Fruit fly (Drosophila melanogaster) whole organism, embryonic: ENCODE measurements around the gene CG14174.

Experiments
- CG10274 ChIP-seq: fragments of 200-800 bp; sonication (Bioruptor generic); optimal IDR thresholded peaks from 3 replicates; lab custom pipeline; 2017; ENCODE audit warnings: missing biosample characterization, mild to moderate bottlenecking, missing genetic modification characterization
- CG10431 ChIP-seq: fragments of 200-800 bp; sonication (Bioruptor generic); optimal IDR thresholded peaks from 3 replicates; lab custom pipeline; 2018; ENCODE audit warnings: missing biosample characterization, mild to moderate bottlenecking, missing genetic modification characterization
- CG13287 ChIP-seq: fragments of 200-800 bp; sonication (Bioruptor generic); IDR thresholded peaks from 2 replicates; pipeline ENCODE4 v1.3.6; 2022; ENCODE audit warnings: missing biosample characterization, missing genetic modification characterization; ENCODE audit not compliant: partially characterized antibody
- CG14014 ChIP-seq: fragments of 200-800 bp; sonication (Bioruptor generic); IDR thresholded peaks from 2 replicates; pipeline ENCODE4 v1.3.6; 2022; ENCODE audit warnings: missing biosample characterization, missing genetic modification characterization
- CG15073 ChIP-seq: fragments of 200-800 bp; sonication (Bioruptor generic); optimal IDR thresholded peaks from 2 replicates; lab custom pipeline; 2016; ENCODE audit warnings: missing biosample characterization, missing genetic modification characterization
- CG15479 ChIP-seq: fragments of 200-800 bp; sonication (Bioruptor generic); optimal IDR thresholded peaks from 3 replicates; lab custom pipeline; 2019; ENCODE audit warnings: missing biosample characterization, mild to moderate bottlenecking, missing genetic modification characterization, moderate library complexity
- CG16863 ChIP-seq: fragments of 200-800 bp; sonication (Bioruptor generic); optimal IDR thresholded peaks from 3 replicates; lab custom pipeline; 2016; ENCODE audit warnings: missing biosample characterization, missing genetic modification characterization
- CG17186 ChIP-seq: fragments of 200-800 bp; sonication (Bioruptor generic); optimal IDR thresholded peaks from 3 replicates; lab custom pipeline; 2017; ENCODE audit warnings: missing biosample characterization, missing genetic modification reagents, missing genetic modification characterization
- CG17328 ChIP-seq: fragments of 200-800 bp; sonication (Bioruptor generic); IDR thresholded peaks from 2 replicates; pipeline ENCODE4 v1.3.6; 2022; ENCODE audit warnings: missing biosample characterization, missing genetic modification characterization
- CG17385 ChIP-seq: fragments of 200-800 bp; sonication (Bioruptor generic); optimal IDR thresholded peaks from 3 replicates; lab custom pipeline; 2018; ENCODE audit warnings: missing biosample characterization, mild to moderate bottlenecking, missing genetic modification characterization
- CG17829 ChIP-seq: fragments of 200-800 bp; optimal IDR thresholded peaks from 2 replicates; lab custom pipeline; 2019; ENCODE audit warnings: missing biosample characterization, mild to moderate bottlenecking, missing genetic modification characterization, moderate library complexity
- CG2116 ChIP-seq: fragments of 200-800 bp; sonication (Bioruptor generic); optimal IDR thresholded peaks from 3 replicates; lab custom pipeline; 2018; ENCODE audit warnings: missing biosample characterization, mild to moderate bottlenecking, missing genetic modification characterization
- CG2712 ChIP-seq: fragments of 200-800 bp; optimal IDR thresholded peaks from 3 replicates; lab custom pipeline; 2019; ENCODE audit warnings: missing biosample characterization, mild to moderate bottlenecking, missing genetic modification characterization, moderate library complexity
- CG30020 ChIP-seq: fragments of 200-800 bp; optimal IDR thresholded peaks from 2 replicates; lab custom pipeline; 2019; ENCODE audit warnings: missing biosample characterization, mild to moderate bottlenecking, missing genetic modification characterization, moderate library complexity
- CG30431 ChIP-seq: fragments of 200-800 bp; sonication (Bioruptor generic); optimal IDR thresholded peaks from 2 replicates; lab custom pipeline; 2017; ENCODE audit warnings: missing biosample characterization, missing genetic modification characterization
- CG31441 ChIP-seq: fragments of 200-800 bp; sonication (Bioruptor generic); IDR thresholded peaks from 2 replicates; pipeline ENCODE4 v1.3.6; 2022; ENCODE audit warnings: missing biosample characterization, missing genetic modification characterization
- CG4360 ChIP-seq: fragments of 200-800 bp; sonication (Bioruptor generic); IDR thresholded peaks from 2 replicates; pipeline ENCODE4 v1.3.6; 2022; ENCODE audit warnings: missing biosample characterization, missing genetic modification characterization
- CG4617 ChIP-seq: fragments of 200-800 bp; sonication (Bioruptor generic); optimal IDR thresholded peaks from 3 replicates; lab custom pipeline; 2016; ENCODE audit warnings: missing biosample characterization, missing genetic modification characterization, borderline replicate concordance
- CG6765 ChIP-seq: fragments of 200-800 bp; sonication (Bioruptor generic); optimal IDR thresholded peaks from 3 replicates; lab custom pipeline; 2017; ENCODE audit warnings: missing biosample characterization, mild to moderate bottlenecking, missing genetic modification characterization
- CG7745 ChIP-seq: fragments of 200-800 bp; sonication (Bioruptor generic); optimal IDR thresholded peaks from 2 replicates; lab custom pipeline; 2018; ENCODE audit warnings: missing biosample characterization, mild to moderate bottlenecking, missing genetic modification characterization, moderate library complexity
- CG8944 ChIP-seq: fragments of 200-800 bp; sonication (Bioruptor generic); optimal IDR thresholded peaks from 3 replicates; lab custom pipeline; 2016; ENCODE audit warnings: missing biosample characterization, missing genetic modification characterization
- CG9609 ChIP-seq: fragments of 200-800 bp; sonication (Bioruptor generic); optimal IDR thresholded peaks from 3 replicates; lab custom pipeline; 2016; ENCODE audit warnings: missing biosample characterization, missing genetic modification characterization
- Dfd ChIP-seq, 2 experiments: fragments of >200 bp; optimal IDR thresholded peaks; 2 replicates each; lab custom pipeline; 2017; ENCODE audit warnings: missing biosample characterization in 2 of 2, missing genetic modification characterization in 2 of 2
- E2f2 ChIP-seq: fragments of 200-800 bp; sonication (Bioruptor generic); IDR thresholded peaks from 2 replicates; pipeline ENCODE4 v1.3.6; 2022; ENCODE audit warnings: missing biosample characterization, missing genetic modification characterization
- Hr51 ChIP-seq, 2 experiments: fragments of 200-800 bp; sonication (Bioruptor generic); optimal IDR thresholded peaks; 2 replicates in 1 of 2; 3 replicates in 1 of 2; lab custom pipeline; 2016 to 2018; ENCODE audit warnings: missing biosample characterization in 2 of 2, missing genetic modification characterization in 2 of 2, mild to moderate bottlenecking in 1 of 2, moderate library complexity in 1 of 2
- Lpt ChIP-seq: fragments of >200 bp; optimal IDR thresholded peaks from 2 replicates; lab custom pipeline; 2018; ENCODE audit warnings: missing biosample characterization, missing genetic modification characterization
- MESR4 ChIP-seq: fragments of 200-800 bp; sonication (Bioruptor generic); optimal IDR thresholded peaks from 2 replicates; lab custom pipeline; 2018; ENCODE audit warnings: missing biosample characterization, mild to moderate bottlenecking, missing genetic modification characterization, moderate library complexity
- MTF-1 ChIP-seq: fragments of 200-800 bp; sonication (Bioruptor generic); optimal IDR thresholded peaks from 2 replicates; lab custom pipeline; 2018; ENCODE audit warnings: missing biosample characterization, mild to moderate bottlenecking, missing genetic modification characterization, borderline replicate concordance
- Med ChIP-seq: fragments of 200-800 bp; sonication (Bioruptor generic); peaks from one replicate; lab custom pipeline; 2016; ENCODE audit warnings: missing biosample characterization, missing genetic modification characterization, mild to moderate bottlenecking, inconsistent platforms, moderate library complexity
- NC2β ChIP-seq: fragments of 200-800 bp; sonication (Bioruptor generic); optimal IDR thresholded peaks from 2 replicates; lab custom pipeline; 2016; ENCODE audit warnings: missing biosample characterization, missing genetic modification characterization
- NFAT ChIP-seq: fragments of 200-800 bp; sonication (Bioruptor generic); IDR thresholded peaks from 2 replicates; pipeline ENCODE4 v1.3.6; 2022; ENCODE audit warnings: missing biosample characterization, missing genetic modification characterization
- Nf-YC ChIP-seq: fragments of 200-800 bp; optimal IDR thresholded peaks from 3 replicates; lab custom pipeline; 2019; ENCODE audit warnings: missing biosample characterization, mild to moderate bottlenecking, missing genetic modification characterization, moderate library complexity
- ash1 ChIP-seq: fragments of 200-800 bp; sonication (Bioruptor generic); optimal IDR thresholded peaks from 2 replicates; lab custom pipeline; 2018; ENCODE audit warnings: missing biosample characterization, mild to moderate bottlenecking, missing genetic modification characterization
- bsh ChIP-seq, 2 experiments: fragments of 200-800 bp; sonication (Bioruptor generic); optimal IDR thresholded peaks; 2 replicates each; lab custom pipeline; 2017 to 2018; ENCODE audit warnings: mild to moderate bottlenecking in 2 of 2, missing biosample characterization in 2 of 2, missing genetic modification characterization in 2 of 2, moderate library complexity in 1 of 2
- cato ChIP-seq: fragments of 200-800 bp; sonication (Bioruptor generic); optimal IDR thresholded peaks from 2 replicates; lab custom pipeline; 2016; ENCODE audit warnings: missing biosample characterization, missing genetic modification characterization, borderline replicate concordance
- croc ChIP-seq: fragments of 200-800 bp; sonication (Bioruptor generic); conservative IDR thresholded peaks from 3 replicates; pipeline ENCODE4 v1.3.6; 2022; ENCODE audit warnings: missing biosample characterization, missing genetic modification characterization
- crp ChIP-seq, 2 experiments: fragments of 200-800 bp; sonication (Bioruptor generic); optimal IDR thresholded peaks; 2 replicates in 1 of 2; 3 replicates in 1 of 2; lab custom pipeline; 2017; ENCODE audit warnings: missing biosample characterization in 2 of 2, missing genetic modification characterization in 2 of 2, mild to moderate bottlenecking in 1 of 2, moderate library complexity in 1 of 2
- dm ChIP-seq: fragments of 200-800 bp; sonication (Bioruptor generic); optimal IDR thresholded peaks from 3 replicates; lab custom pipeline; 2016; ENCODE audit warnings: missing biosample characterization, missing genetic modification characterization
- fd3F ChIP-seq: fragments of 200-800 bp; sonication (Bioruptor generic); optimal IDR thresholded peaks from 2 replicates; lab custom pipeline; 2018; ENCODE audit warnings: missing biosample characterization, mild to moderate bottlenecking, missing genetic modification characterization, moderate library complexity
- fru ChIP-seq: fragments of >200 bp; optimal IDR thresholded peaks from 2 replicates; lab custom pipeline; 2017
- gsb-n ChIP-seq: fragments of 200-800 bp; sonication (Bioruptor generic); optimal IDR thresholded peaks from 3 replicates; lab custom pipeline; 2018; ENCODE audit warnings: missing biosample characterization, mild to moderate bottlenecking, missing genetic modification characterization
- her ChIP-seq: fragments of 200-800 bp; sonication (Bioruptor generic); optimal IDR thresholded peaks from 2 replicates; lab custom pipeline; 2016; ENCODE audit warnings: missing biosample characterization, missing genetic modification characterization
- kni ChIP-seq: fragments of 200-800 bp; sonication (Bioruptor generic); optimal IDR thresholded peaks from 3 replicates; lab custom pipeline; 2017; ENCODE audit warnings: mild to moderate bottlenecking, missing biosample characterization, missing genetic modification reagents, missing genetic modification characterization
- lilli ChIP-seq: fragments of 200-800 bp; sonication (Bioruptor generic); optimal IDR thresholded peaks from 3 replicates; lab custom pipeline; 2016; ENCODE audit warnings: missing biosample characterization, missing genetic modification characterization
- otp ChIP-seq: fragments of 200-800 bp; sonication (Bioruptor generic); IDR thresholded peaks from 3 replicates; pipeline ENCODE4, ENCODE4 v1.3.6; 2022; ENCODE audit warnings: missing biosample characterization, missing genetic modification characterization
- rib ChIP-seq: fragments of 200-800 bp; sonication (Bioruptor generic); IDR thresholded peaks from 2 replicates; pipeline ENCODE4 v1.3.6; 2022; ENCODE audit warnings: missing biosample characterization, missing genetic modification characterization
- sisA ChIP-seq: fragments of 200-800 bp; sonication (Bioruptor generic); IDR thresholded peaks from 2 replicates; pipeline ENCODE4 v1.3.6; 2022; ENCODE audit warnings: missing biosample characterization, missing genetic modification characterization
- slbo ChIP-seq: fragments of 200-800 bp; sonication (Bioruptor generic); IDR thresholded peaks from 2 replicates; pipeline ENCODE4 v1.3.6; 2022; ENCODE audit warnings: missing biosample characterization, missing genetic modification characterization
- sna ChIP-seq: fragments of 200-800 bp; sonication (Bioruptor generic); IDR thresholded peaks from 2 replicates; pipeline ENCODE4 v1.3.6; 2022; ENCODE audit warnings: missing biosample characterization, missing genetic modification characterization; ENCODE audit not compliant: partially characterized antibody
- toy ChIP-seq: fragments of 200-800 bp; sonication (Bioruptor generic); IDR thresholded peaks from 2 replicates; pipeline ENCODE4 v1.3.6; 2022; ENCODE audit warnings: missing biosample characterization, missing genetic modification characterization

Gene CG14174

dm6 chr3L:9744060-9744549, 25.0 kb downstream of the CG14174 start (continued):
- TF ChIP-seq Nf-YC (tag; lab: Kevin White, UChicago) = peak; percentile 86
- peak; percentile 74 to 83 for TF ChIP-seq bsh (GFP tag; optimal IDR thresholded peaks at IDR 0.05; lab: Kevin White, UChicago)
- peak; percentile 51 for TF ChIP-seq CG16863 (GFP tag; lab: Kevin White, UChicago)
- TF ChIP-seq E2f2 (GFP tag; lab: Robert Waterston, UW) = peak; percentile 68
- no peak for TF ChIP-seq Dfd (GFP tag; optimal IDR thresholded peaks at IDR 0.05; lab: Kevin White, UChicago)
- peak; percentile 7 for TF ChIP-seq dm (GFP tag; lab: Kevin White, UChicago)
- TF ChIP-seq CG2712 (tag; lab: Kevin White, UChicago) = peak; percentile 95
- peak; percentile 27 for TF ChIP-seq CG2116 (GFP tag; lab: Kevin White, UChicago)
- TF ChIP-seq CG30020 (tag; lab: Kevin White, UChicago) = peak; percentile 46
- peak; percentile 72 for TF ChIP-seq lilli (GFP tag; lab: Kevin White, UChicago)
- TF ChIP-seq CG13287 (GFP tag; lab: Robert Waterston, UW) = no peak
- no peak for TF ChIP-seq CG15073 (GFP tag; lab: Kevin White, UChicago)
- no peak for TF ChIP-seq sna (GFP tag; lab: Robert Waterston, UW)
- peak; percentile 92 for TF ChIP-seq croc
- peak; percentile 50 for TF ChIP-seq CG9609 (GFP tag; lab: Kevin White, UChicago)
- TF ChIP-seq toy (GFP tag; lab: Robert Waterston, UW) = 0 out of 2 replicates have a peak, but pooled peaks have one; percentile 22
- peak; percentile 74 for TF ChIP-seq CG17385 (GFP tag; lab: Kevin White, UChicago)
- peak; percentile 28 for TF ChIP-seq CG10431 (GFP tag; lab: Kevin White, UChicago)
- peak; percentile 81 for TF ChIP-seq CG17186
- peak; percentile 80 for TF ChIP-seq gsb-n (tag; lab: Kevin White, UChicago)
- TF ChIP-seq her (GFP tag; lab: Kevin White, UChicago) = peak; percentile 80
- TF ChIP-seq sisA (GFP tag; lab: Robert Waterston, UW) = peak; percentile 92
- TF ChIP-seq Med (GFP tag; lab: Kevin White, UChicago) = peak; percentile 91
- peak; percentile 47; the same call in 1 of the 2 replicates for TF ChIP-seq CG4360
- TF ChIP-seq CG15479 (GFP tag; lab: Kevin White, UChicago) = no peak
- peak; percentile 74 for TF ChIP-seq rib (GFP tag; lab: Robert Waterston, UW)
- no peak for TF ChIP-seq fru (lab: Kevin White, UChicago)
- TF ChIP-seq fd3F = peak; percentile 72
- TF ChIP-seq crp (GFP tag; optimal IDR thresholded peaks at IDR 0.05; lab: Kevin White, UChicago) = peak in 1 of 2 experiments; percentile 31
- TF ChIP-seq ash1 (GFP tag; lab: Kevin White, UChicago) = no peak
- TF ChIP-seq otp (GFP tag; lab: Robert Waterston, UW) = peak; percentile 61; the same call in 1 of the 3 replicates
- no peak for TF ChIP-seq Lpt (GFP tag; lab: Kevin White, UChicago)
- no peak for TF ChIP-seq CG4617 (GFP tag; lab: Kevin White, UChicago)
- TF ChIP-seq CG10274 (GFP tag; lab: Kevin White, UChicago) = peak; percentile 61
- TF ChIP-seq CG8944 = peak; percentile 33
- no peak for TF ChIP-seq MESR4 (GFP tag; lab: Kevin White, UChicago)
- no peak for TF ChIP-seq CG7745 (tag; lab: Kevin White, UChicago)
- TF ChIP-seq CG17829 (tag; lab: Kevin White, UChicago) = peak; percentile 93
- TF ChIP-seq CG31441 (GFP tag; lab: Robert Waterston, UW) = peak; percentile 98
- TF ChIP-seq slbo (GFP tag; lab: Robert Waterston, UW) = peak; percentile 75
- peak; percentile 76 for TF ChIP-seq MTF-1 (GFP tag; lab: Kevin White, UChicago)
- TF ChIP-seq CG17328 (GFP tag; lab: Robert Waterston, UW) = peak; percentile 79
- no peak for TF ChIP-seq CG30431
- TF ChIP-seq NFAT (GFP tag; lab: Robert Waterston, UW) = peak; percentile 52; the same call in 1 of the 2 replicates
- TF ChIP-seq kni (GFP tag; lab: Kevin White, UChicago) = peak; percentile 84
- TF ChIP-seq CG6765 = peak; percentile 1
- TF ChIP-seq cato (GFP tag; lab: Kevin White, UChicago) = peak; percentile 61
- peak; percentile 60 for TF ChIP-seq NC2β (GFP tag; lab: Kevin White, UChicago)
- peak; percentile 60 to 87 for TF ChIP-seq Hr51 (GFP tag; optimal IDR thresholded peaks at IDR 0.05; lab: Kevin White, UChicago)
- TF ChIP-seq CG14014 (GFP tag; lab: Robert Waterston, UW) = peak; percentile 78
